Worm (Caenorhabditis elegans): ENCODE measurements around the gene R02F2.6.

Gene R02F2.6

DNA sequence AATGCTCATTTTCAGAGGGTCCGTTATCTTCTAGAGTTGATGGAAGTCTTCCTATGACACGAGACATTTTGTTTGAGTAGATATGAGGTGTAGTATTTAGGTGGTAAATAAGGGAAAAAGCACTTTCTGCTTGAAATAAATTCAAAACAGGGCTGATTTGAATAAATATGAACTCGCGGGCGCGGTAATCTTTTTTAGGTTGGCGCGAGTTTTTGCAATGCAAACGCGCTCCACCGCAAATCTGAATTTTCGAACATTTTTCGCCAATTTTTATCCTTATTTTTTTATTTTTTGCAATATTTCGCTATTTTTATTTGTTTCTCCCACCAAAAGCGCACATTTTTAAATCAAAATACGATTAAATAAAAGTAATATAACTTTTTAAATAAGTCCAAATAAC, 30.5 kb downstream of the R02F2.6 start, which contains the start of gene skpt-1 (continued):
- TF ChIP-seq hpl-2 (GFP tag; optimal IDR thresholded peaks at IDR 0.05): no peak
- peak; percentile 79 to 89 (median 86) for TF ChIP-seq dpl-1 (GFP tag; optimal IDR thresholded peaks at IDR 0.05)
- TF ChIP-seq elt-3 (tag; optimal IDR thresholded peaks at IDR 0.05): no peak
- no peak for TF ChIP-seq aha-1 (tag; optimal IDR thresholded peaks at IDR 0.05)
- no peak for TF ChIP-seq nhr-12 (tag; optimal IDR thresholded peaks at IDR 0.05)
- TF ChIP-seq zip-4 (GFP tag; optimal IDR thresholded peaks at IDR 0.05): no peak
- no peak for TF ChIP-seq egl-27 (tag; optimal IDR thresholded peaks at IDR 0.05)
- TF ChIP-seq snu-23 (GFP tag; optimal IDR thresholded peaks at IDR 0.05): peak; percentile 26
- no peak for TF ChIP-seq mab-9 (GFP tag; IDR thresholded peaks at IDR 0.05)
- TF ChIP-seq ztf-11 (tag; optimal IDR thresholded peaks at IDR 0.05): no peak
- peak; percentile 41 for TF ChIP-seq skn-1 (tag; optimal IDR thresholded peaks at IDR 0.05)
- TF ChIP-seq ceh-8 (GFP tag; optimal IDR thresholded peaks at IDR 0.05): no peak
- 0 out of 2 replicates have a peak, but pooled peaks have one; percentile 16 for TF ChIP-seq nhr-19 (GFP tag; conservative IDR thresholded peaks at IDR 0.05)
- TF ChIP-seq grh-1 (GFP tag; IDR thresholded peaks at IDR 0.05): no peak
- peak; percentile 36 for TF ChIP-seq nhr-71 (tag; optimal IDR thresholded peaks at IDR 0.05)
- no peak for TF ChIP-seq lin-39 (tag; optimal IDR thresholded peaks at IDR 0.05)
- TF ChIP-seq ces-1 (GFP tag; optimal IDR thresholded peaks at IDR 0.05): no peak
- TF ChIP-seq nhr-20 (tag; optimal IDR thresholded peaks at IDR 0.05): peak; percentile 11
- no peak for TF ChIP-seq ets-5 (GFP tag; IDR thresholded peaks at IDR 0.05)
- TF ChIP-seq unc-98 (GFP tag; IDR thresholded peaks at IDR 0.05): no peak
- no peak for TF ChIP-seq ceh-88 (GFP tag; IDR thresholded peaks at IDR 0.05)
- no peak for TF ChIP-seq egl-13 (tag; optimal IDR thresholded peaks at IDR 0.05)
- no peak for TF ChIP-seq fos-1 (tag; optimal IDR thresholded peaks at IDR 0.05)
- no peak for TF ChIP-seq xbp-1 (tag; optimal IDR thresholded peaks at IDR 0.05)
- TF ChIP-seq pax-3 (tag; optimal IDR thresholded peaks at IDR 0.05): no peak
- no peak for TF ChIP-seq unc-86 (tag; optimal IDR thresholded peaks at IDR 0.05)
- TF ChIP-seq sptf-1 (tag; optimal IDR thresholded peaks at IDR 0.05): no peak
- TF ChIP-seq F16B12.6 (tag; optimal IDR thresholded peaks at IDR 0.05): peak; percentile 49

DNA sequence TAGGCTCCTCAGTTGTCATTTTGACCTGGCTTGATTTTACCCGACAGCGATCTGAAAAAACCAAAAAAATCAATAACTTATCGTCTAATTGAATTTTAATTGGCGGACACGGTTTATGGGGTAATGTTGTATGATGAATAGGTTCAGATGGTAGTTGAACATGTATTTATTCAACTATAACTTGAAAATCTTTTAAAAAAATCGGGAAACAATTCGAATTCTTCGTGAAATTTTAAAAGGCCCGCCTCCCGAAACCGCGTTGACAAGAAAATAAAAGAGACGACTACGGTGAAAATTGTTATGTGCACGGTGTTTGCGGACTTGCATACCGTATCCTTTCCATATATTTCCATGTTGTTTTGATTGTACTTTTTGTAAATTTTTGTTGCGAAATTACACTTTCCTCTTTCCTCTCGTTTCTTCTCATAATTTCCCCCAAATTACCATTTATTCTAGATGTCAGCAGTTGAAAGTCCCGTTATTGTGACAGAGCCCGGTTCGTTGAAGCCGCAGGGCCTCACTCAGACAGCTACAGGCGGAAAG, 35.9 kb downstream of the R02F2.6 start, which contains the start of the genes T24G10.2 and disl-2:
TSS of gene T24G10.2 (minus strand) at position 51 of the 543 bp plus-strand sequence.
TSS of gene disl-2 (plus strand) at position 457 of the 543 bp plus-strand sequence.
- TF ChIP-seq nhr-237 (tag; optimal IDR thresholded peaks at IDR 0.05) (no peak), nhr-77 (tag; optimal IDR thresholded peaks at IDR 0.05) (peak; percentile 9), ama-1 (optimal IDR thresholded peaks at IDR 0.05) (no peak), lin-14 (GFP tag; optimal IDR thresholded peaks at IDR 0.05) (peak; percentile 50), nhr-90 (tag; optimal IDR thresholded peaks at IDR 0.05; ENCODE audit: poor library complexity) (no peak), efl-1 (optimal IDR thresholded peaks at IDR 0.05) (peak; percentile 64 to 71), efl-1 (GFP tag; optimal IDR thresholded peaks at IDR 0.05 in 1 of 2) (peak; percentile 73 to 96), fkh-8 (tag; optimal IDR thresholded peaks at IDR 0.05) (no peak), ceh-88 (GFP tag; IDR thresholded peaks at IDR 0.05) (no peak), aha-1 (tag; optimal IDR thresholded peaks at IDR 0.05) (no peak), fkh-4 (tag; optimal IDR thresholded peaks at IDR 0.05; ENCODE audit: borderline replicate concordance) (no peak), lin-13 (GFP tag; optimal IDR thresholded peaks at IDR 0.05) (no peak), zag-1 (tag; optimal IDR thresholded peaks at IDR 0.05) (no peak), unc-86 (tag; optimal IDR thresholded peaks at IDR 0.05) (no peak), lin-35 (GFP tag; optimal IDR thresholded peaks at IDR 0.05) (peak; percentile 62 to 78), ceh-8 (GFP tag; optimal IDR thresholded peaks at IDR 0.05) (no peak), tbx-2 (tag; optimal IDR thresholded peaks at IDR 0.05) (peak; percentile 28), aly-2 (tag; optimal IDR thresholded peaks at IDR 0.05) (no peak), efl-3 (GFP tag; optimal IDR thresholded peaks at IDR 0.05) (no peak), vab-15 (tag; optimal IDR thresholded peaks at IDR 0.05) (peak; percentile 6), grh-1 (GFP tag; IDR thresholded peaks at IDR 0.05) (no peak), alr-1 (tag; optimal IDR thresholded peaks at IDR 0.05; ENCODE audit: borderline replicate concordance) (no peak), fos-1 (tag; optimal IDR thresholded peaks at IDR 0.05) (peak; percentile 13), mdl-1 (tag; optimal IDR thresholded peaks at IDR 0.05) (peak in 1 of 2 experiments; percentile 55), skn-1 (tag; optimal IDR thresholded peaks at IDR 0.05) (peak; percentile 68), snpc-4 (tag; optimal IDR thresholded peaks at IDR 0.05) (peak; percentile 21), nhr-47 (tag; optimal IDR thresholded peaks at IDR 0.05) (peak; percentile 45), sup-37 (GFP tag; optimal IDR thresholded peaks at IDR 0.05) (no peak), mab-9 (GFP tag; IDR thresholded peaks at IDR 0.05) (no peak), lin-15B (tag; optimal IDR thresholded peaks at IDR 0.05) (peak; percentile 39), mep-1 (tag; optimal IDR thresholded peaks at IDR 0.05) (peak; percentile 78), jun-1 (tag; optimal IDR thresholded peaks at IDR 0.05) (peak; percentile 12)

Measured in whole organism, L1 larva.